Worm (Caenorhabditis elegans): ENCODE data around the gene Y38F2AR.12.

The Y38F2AR.12 gene

ce11 chrIV:2412370-2412962 lies at the start of gene Y38F2AR.12:
TSS of gene Y38F2AR.12 (minus strand) at chrIV:2412420.
- TF ChIP-seq unc-62 (GFP tag; optimal IDR thresholded peaks at IDR 0.05), result no peak

ce11 chrIV:2461396-2461795 lies 49.2 kb upstream of the Y38F2AR.12 start:
- TF ChIP-seq unc-62 (GFP tag; optimal IDR thresholded peaks at IDR 0.05), result no peak

DNA sequence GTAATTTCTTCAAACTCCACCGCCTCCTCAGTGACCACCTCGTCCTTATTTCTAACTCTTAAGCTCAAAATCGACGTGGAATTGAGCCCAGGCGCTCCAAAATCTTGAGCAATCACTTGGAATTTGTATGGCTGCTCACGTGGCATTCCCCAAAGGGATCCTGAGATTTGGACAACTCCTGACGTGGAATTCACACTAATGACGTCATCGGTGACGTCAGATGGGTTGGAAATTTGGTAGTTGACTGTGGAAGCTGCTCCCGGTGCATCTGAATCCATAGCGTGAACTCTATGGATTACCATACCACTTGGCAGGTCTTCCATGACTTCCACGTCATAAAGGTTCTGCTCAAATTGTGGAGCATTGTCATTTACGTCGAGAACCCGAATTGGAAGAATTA lies 42.9 kb upstream of the Y38F2AR.12 start:
- TF ChIP-seq unc-62 (GFP tag; optimal IDR thresholded peaks at IDR 0.05), result no peak

ce11 chrIV:2451655-2452054 lies 39.4 kb upstream of the Y38F2AR.12 start:
- TF ChIP-seq unc-62 (GFP tag; optimal IDR thresholded peaks at IDR 0.05), result no peak

DNA sequence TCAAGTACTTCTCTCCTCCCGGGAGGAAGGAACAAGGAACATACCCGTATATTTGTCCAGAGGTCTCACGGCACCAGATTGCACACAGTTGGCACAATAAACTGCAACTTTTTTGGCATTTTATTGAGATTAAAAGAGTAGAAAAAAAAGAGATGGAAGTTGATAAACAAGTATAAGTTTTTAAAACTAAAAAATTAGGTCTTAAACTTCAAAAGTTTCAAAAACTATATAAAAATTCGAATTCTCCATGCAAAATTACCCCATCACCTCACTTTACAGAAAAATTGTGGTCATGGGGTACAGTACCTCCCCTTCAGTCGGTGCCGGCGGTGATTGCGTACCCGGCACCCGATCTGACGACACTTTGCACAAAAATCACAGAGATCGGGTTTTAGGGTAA lies 39.0 kb upstream of the Y38F2AR.12 start, which contains the start of gene C45G7.13:
Gene C45G7.13 (minus strand): TSS at position 101 of the 400 bp plus-strand sequence.
- no peak for TF ChIP-seq unc-62 (GFP tag; optimal IDR thresholded peaks at IDR 0.05)

ce11 chrIV:2434366-2434765 lies 22.1 kb upstream of the Y38F2AR.12 start:
- no peak for TF ChIP-seq unc-62 (GFP tag; optimal IDR thresholded peaks at IDR 0.05)

DNA sequence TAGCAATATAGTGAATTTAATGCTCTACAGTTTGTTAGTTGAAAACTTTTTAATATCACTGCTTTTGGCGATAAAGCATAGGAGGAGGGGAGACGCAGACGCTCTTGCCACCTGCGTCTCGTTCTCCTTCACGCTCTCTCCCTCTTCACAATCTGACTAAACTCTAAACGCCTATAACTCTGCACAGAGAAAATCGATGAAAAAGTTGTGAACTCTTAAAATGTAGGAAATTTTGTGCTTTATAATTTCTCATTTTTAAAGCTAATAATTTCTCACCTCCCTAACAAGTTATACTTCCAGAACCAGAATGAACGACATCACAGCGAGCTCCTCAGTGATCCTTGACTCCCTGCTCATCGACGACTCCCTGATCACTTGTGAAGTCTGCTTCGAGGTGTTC lies 20.5 kb upstream of the Y38F2AR.12 start, which contains the start of gene C45G7.4:
Gene C45G7.4 (plus strand): TSS at position 301 of the 400 bp plus-strand sequence.
- TF ChIP-seq unc-62 (GFP tag; optimal IDR thresholded peaks at IDR 0.05), result no peak

DNA sequence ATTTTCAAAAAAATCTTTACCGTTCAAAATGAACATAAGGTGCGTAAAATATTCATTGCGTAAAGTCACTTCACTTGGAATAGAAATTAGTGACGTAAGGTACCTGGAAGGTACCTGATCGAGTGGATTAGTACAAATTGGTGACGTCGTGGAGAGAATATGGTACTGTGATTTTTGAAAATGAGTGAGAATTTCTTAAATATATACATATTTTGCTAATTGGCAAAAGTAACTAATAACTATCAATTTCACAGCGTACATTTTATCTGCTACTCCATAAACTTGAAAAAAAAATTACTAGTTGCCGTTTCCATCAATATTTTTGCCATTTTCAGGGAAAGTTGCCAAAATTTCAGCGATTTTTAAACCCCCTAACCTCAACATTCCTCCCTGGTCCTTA lies 4.5 kb upstream of the Y38F2AR.12 start:
- TF ChIP-seq unc-62 (GFP tag; optimal IDR thresholded peaks at IDR 0.05), result no peak

DNA sequence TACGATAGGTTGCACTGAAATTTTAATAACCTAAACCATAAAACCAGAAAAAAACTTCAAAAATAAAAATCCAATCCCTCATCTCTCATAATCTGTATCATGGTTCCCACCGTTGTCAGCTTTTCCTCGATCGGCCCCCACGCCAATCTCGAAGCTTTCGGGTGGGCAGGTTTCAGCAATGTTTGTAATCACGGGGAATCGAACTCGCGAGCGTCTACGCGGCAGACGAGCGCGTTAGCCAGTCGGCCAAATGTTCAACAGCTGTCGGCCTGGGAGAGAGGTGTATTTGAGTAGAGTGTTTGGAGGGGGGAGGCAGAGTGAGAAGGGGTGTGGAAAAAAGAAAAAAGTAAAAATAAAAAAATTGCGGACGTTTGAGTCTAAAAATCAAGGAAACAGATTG lies 3.8 kb downstream of the Y38F2AR.12 start:
- no peak for TF ChIP-seq unc-62 (GFP tag; optimal IDR thresholded peaks at IDR 0.05)

DNA sequence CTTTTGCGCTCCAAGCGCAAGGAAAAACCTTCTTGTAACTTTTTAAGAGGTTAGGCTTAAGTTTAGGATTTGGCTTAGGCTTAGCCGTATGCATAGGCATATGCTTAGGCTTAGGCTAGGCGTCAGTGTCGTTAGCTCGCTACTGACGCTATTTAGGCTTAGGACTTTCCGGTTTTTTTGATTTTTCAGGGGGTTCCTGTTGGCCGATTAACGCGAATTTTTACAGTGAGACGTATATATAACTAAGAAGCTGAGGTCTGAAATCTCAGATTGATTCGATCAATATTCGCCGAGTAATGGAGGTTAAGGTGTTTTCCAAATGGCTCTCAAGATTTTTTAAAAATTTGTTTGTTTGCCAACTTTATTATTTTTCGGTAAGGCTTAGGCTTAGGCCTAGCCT lies 4.5 kb downstream of the Y38F2AR.12 start:
- no peak for TF ChIP-seq unc-62 (GFP tag; optimal IDR thresholded peaks at IDR 0.05)

- no peak for TF ChIP-seq unc-62 (GFP tag; optimal IDR thresholded peaks at IDR 0.05)
Measured at ce11 chrIV:2403374-2403773, 8.8 kb downstream of the Y38F2AR.12 start.

DNA sequence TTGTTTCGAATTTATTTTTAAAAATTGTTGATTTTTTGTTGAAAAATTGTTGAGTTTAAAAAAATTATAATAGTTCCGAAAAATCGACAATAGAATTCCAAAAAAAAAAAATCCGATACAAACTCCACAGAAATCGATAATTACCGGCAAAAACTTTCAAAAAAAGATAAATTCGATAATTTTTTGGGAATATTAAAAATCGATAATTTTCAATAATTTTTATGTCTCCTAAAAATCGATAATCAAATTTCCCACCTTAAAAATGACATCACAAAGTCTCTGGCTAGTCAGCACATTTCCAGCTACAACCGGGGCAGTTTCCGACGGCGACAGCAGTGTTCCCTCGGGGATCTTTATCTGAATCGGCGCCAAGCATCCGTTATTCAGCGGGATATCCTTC lies 11.6 kb downstream of the Y38F2AR.12 start:
- no peak for TF ChIP-seq unc-62 (GFP tag; optimal IDR thresholded peaks at IDR 0.05)

- no peak for TF ChIP-seq unc-62 (GFP tag; optimal IDR thresholded peaks at IDR 0.05)
Measured at ce11 chrIV:2399420-2399819, 12.8 kb downstream of the Y38F2AR.12 start, which contains the start of gene Y38F2AR.10. TSS of gene Y38F2AR.10 (minus strand) at chrIV:2399520.

DNA sequence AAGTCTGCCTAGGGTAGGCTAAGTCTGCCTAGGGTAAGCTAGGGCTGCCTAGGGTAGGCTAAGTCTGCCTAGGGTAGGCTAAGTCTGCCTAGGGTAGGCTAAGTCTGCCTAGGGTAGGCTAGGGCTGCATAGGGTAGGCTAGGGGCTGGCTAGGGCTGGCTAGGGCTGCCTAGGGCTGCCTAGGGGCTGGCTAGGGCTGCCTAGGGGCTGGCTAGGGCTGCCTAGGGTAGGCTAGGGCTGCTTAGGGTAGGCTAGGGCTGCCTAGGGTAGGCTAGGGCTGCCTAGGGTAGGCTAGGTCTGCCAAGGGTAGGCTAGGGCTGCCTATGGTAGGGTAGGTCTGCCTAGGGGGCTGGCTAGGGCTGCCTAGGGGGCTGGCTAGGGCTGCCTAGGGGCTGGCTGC lies 13.9 kb downstream of the Y38F2AR.12 start:
- no peak for TF ChIP-seq unc-62 (GFP tag; optimal IDR thresholded peaks at IDR 0.05)

DNA sequence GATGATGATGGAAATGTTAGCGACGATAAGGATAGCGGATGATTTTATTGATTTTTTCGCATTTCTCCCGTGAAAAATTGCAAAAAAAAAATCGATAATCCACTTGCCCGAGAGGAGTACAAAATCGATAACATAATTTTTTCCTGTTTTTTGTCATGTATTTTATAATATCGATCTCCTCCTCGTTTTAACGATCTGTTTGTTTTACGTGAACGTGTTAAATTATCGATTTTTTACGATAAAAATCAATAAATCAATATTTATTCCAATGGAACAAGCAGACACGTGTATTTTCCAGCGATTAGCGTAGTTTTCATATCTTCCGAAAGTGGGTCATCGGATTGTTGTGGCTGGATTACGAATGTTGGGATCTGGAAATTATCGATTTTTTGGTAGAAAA lies 16.2 kb downstream of the Y38F2AR.12 start:
- no peak for TF ChIP-seq unc-62 (GFP tag; optimal IDR thresholded peaks at IDR 0.05)

- TF ChIP-seq unc-62 (GFP tag; optimal IDR thresholded peaks at IDR 0.05), result no peak
Measured at ce11 chrIV:2393023-2393422, 19.2 kb downstream of the Y38F2AR.12 start.

DNA sequence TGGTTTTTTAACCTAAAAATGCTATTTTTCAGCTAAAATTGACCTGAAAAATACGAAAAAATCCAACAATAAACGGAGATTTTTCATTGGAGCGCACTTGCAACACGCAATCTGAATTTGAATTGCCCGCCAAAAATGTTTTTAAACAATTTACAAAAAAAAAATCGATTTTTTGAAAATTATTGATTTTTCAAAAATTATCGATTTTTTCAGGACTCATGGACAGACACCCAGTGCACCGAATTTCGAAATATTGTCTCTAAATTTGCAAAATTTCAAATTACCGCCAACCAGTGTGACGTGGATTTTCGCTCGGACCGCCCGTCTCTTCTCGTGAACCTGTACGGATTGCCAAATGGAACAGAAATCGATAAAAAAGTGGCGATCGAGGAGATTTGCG lies 20.4 kb downstream of the Y38F2AR.12 start:
- TF ChIP-seq unc-62 (GFP tag; optimal IDR thresholded peaks at IDR 0.05), result no peak

ce11 chrIV:2390804-2391203 lies 21.4 kb downstream of the Y38F2AR.12 start, which contains the start of gene eri-5:
TSS of gene eri-5 (plus strand) at chrIV:2390821.
- no peak for TF ChIP-seq unc-62 (GFP tag; optimal IDR thresholded peaks at IDR 0.05)

Data from whole organism, dauer.